Fruit fly (Drosophila melanogaster): ENCODE measurements around the gene CG3434.

dm6 chr3L:9499919-9500807 lies 39.6 kb upstream of the CG3434 start:
- TF ChIP-seq cnc (optimal IDR thresholded peaks at IDR 0.05): peak in 1 of 2 experiments; percentile 29
- no peak for TF ChIP-seq toe (GFP tag; optimal IDR thresholded peaks at IDR 0.05)
- no peak for TF ChIP-seq CG5204 (GFP tag; optimal IDR thresholded peaks at IDR 0.05)
- TF ChIP-seq CG1620 (GFP tag; optimal IDR thresholded peaks at IDR 0.05): no peak
- no peak for TF ChIP-seq bab1 (GFP tag; optimal IDR thresholded peaks at IDR 0.05)

Data from whole organism, adult.